Fruit fly (Drosophila melanogaster) whole organism: ENCODE measurements around the gene GC.

Experiments used
- CG8478 ChIP-seq: fragments of >200 bp; optimal IDR thresholded peaks from 2 replicates; lab custom pipeline; 2018; ENCODE audit warnings: inconsistent platforms
- Dll ChIP-seq: fragments of >200 bp; optimal IDR thresholded peaks from 2 replicates; lab custom pipeline; 2017
- pan ChIP-seq: fragments of >200 bp; optimal IDR thresholded peaks from 2 replicates; lab custom pipeline; 2017
- psq ChIP-seq: fragments of >200 bp; optimal IDR thresholded peaks from 2 replicates; lab custom pipeline; 2017
- usp ChIP-seq: fragments of >200 bp; optimal IDR thresholded peaks from 2 replicates; lab custom pipeline; 2017; ENCODE audit warnings: missing biosample characterization, missing genetic modification characterization, mixed read lengths

- TF ChIP-seq CG8478: no peak
- no peak for TF ChIP-seq psq (lab: Kevin White, UChicago)
- TF ChIP-seq usp (GFP tag; lab: Kevin White, UChicago): no peak
- TF ChIP-seq pan (lab: Kevin White, UChicago): no peak
- no peak for TF ChIP-seq Dll (lab: Kevin White, UChicago)
These were observed 37.3 kb downstream of the GC start for dm6 chr3L:1591692-1592371.
